Fruit fly (Drosophila melanogaster) whole organism, embryonic: ENCODE data around the gene BNIP3.

ENCODE experiments used
- Abd-B ChIP-seq: fragments of 200-800 bp; sonication (Bioruptor generic); optimal IDR thresholded peaks from 2 replicates; lab custom pipeline; 2018; ENCODE audit warnings: missing biosample characterization, mild to moderate bottlenecking, missing genetic modification characterization, moderate library complexity
- Awh ChIP-seq: fragments of 200-800 bp; sonication (Bioruptor generic); IDR thresholded peaks from 2 replicates; pipeline ENCODE4, ENCODE4 v1.3.6; 2022; ENCODE audit warnings: missing biosample characterization, missing genetic modification characterization
- CG11504 ChIP-seq: fragments of 200-800 bp; sonication (Bioruptor generic); optimal IDR thresholded peaks from 3 replicates; lab custom pipeline; 2019; ENCODE audit warnings: missing biosample characterization, mild to moderate bottlenecking, missing genetic modification characterization, moderate library complexity
- CG13424 ChIP-seq: fragments of 200-800 bp; sonication (Bioruptor generic); optimal IDR thresholded peaks from 2 replicates; lab custom pipeline; 2019; ENCODE audit warnings: missing biosample characterization, mild to moderate bottlenecking, missing genetic modification characterization, moderate library complexity
- CG15011 ChIP-seq: fragments of 200-800 bp; sonication (Bioruptor generic); optimal IDR thresholded peaks from 3 replicates; lab custom pipeline; 2018; ENCODE audit warnings: missing biosample characterization, mild to moderate bottlenecking, missing genetic modification characterization
- CG1529 ChIP-seq: fragments of 200-800 bp; sonication (Bioruptor generic); optimal IDR thresholded peaks from 3 replicates; lab custom pipeline; 2018; ENCODE audit warnings: missing biosample characterization, missing genetic modification characterization
- CG17328 ChIP-seq: fragments of 200-800 bp; sonication (Bioruptor generic); IDR thresholded peaks from 2 replicates; pipeline ENCODE4 v1.3.6; 2022; ENCODE audit warnings: missing biosample characterization, missing genetic modification characterization
- CG17612 ChIP-seq: fragments of 200-800 bp; sonication (Bioruptor generic); IDR thresholded peaks from 2 replicates; pipeline ENCODE4 v1.3.6; 2022; ENCODE audit warnings: missing biosample characterization, missing genetic modification characterization
- CG2129 ChIP-seq: fragments of 200-800 bp; sonication (Bioruptor generic); IDR thresholded peaks from 2 replicates; pipeline ENCODE4 v1.3.6; 2022; ENCODE audit warnings: missing biosample characterization, missing genetic modification characterization; ENCODE audit not compliant: partially characterized antibody
- CG34422 ChIP-seq: fragments of 200-800 bp; sonication (Bioruptor generic); IDR thresholded peaks from 3 replicates; pipeline ENCODE4 v1.3.6; 2022; ENCODE audit warnings: missing biosample characterization, missing genetic modification characterization
- CG4730 ChIP-seq: fragments of 200-800 bp; sonication (Bioruptor generic); IDR thresholded peaks from 2 replicates; pipeline ENCODE4 v1.3.6; 2022; ENCODE audit warnings: missing biosample characterization, missing genetic modification characterization
- CG5245 ChIP-seq: fragments of 200-800 bp; sonication (Bioruptor generic); optimal IDR thresholded peaks from 3 replicates; lab custom pipeline; 2016; ENCODE audit warnings: missing biosample characterization, missing genetic modification characterization
- CG6272 ChIP-seq: fragments of 200-800 bp; sonication (Bioruptor generic); IDR thresholded peaks from 2 replicates; pipeline ENCODE4 v1.3.6; 2022; ENCODE audit warnings: missing biosample characterization, missing genetic modification characterization
- CG6683 ChIP-seq: fragments of 200-800 bp; sonication (Bioruptor generic); optimal IDR thresholded peaks from 2 replicates; lab custom pipeline; 2017; ENCODE audit warnings: missing biosample characterization, mild to moderate bottlenecking, missing genetic modification characterization, missing genetic modification reagents
- CG7745 ChIP-seq: fragments of 200-800 bp; sonication (Bioruptor generic); optimal IDR thresholded peaks from 2 replicates; lab custom pipeline; 2018; ENCODE audit warnings: missing biosample characterization, mild to moderate bottlenecking, missing genetic modification characterization, moderate library complexity
- D ChIP-seq, 2 experiments: fragments of 200-800 bp in 1 of 2; fragments of >200 bp in 1 of 2; sonication (Bioruptor generic) in 1 of 2; optimal IDR thresholded peaks; 2 replicates in 1 of 2; 3 replicates in 1 of 2; lab custom pipeline; 2017; ENCODE audit warnings: mild to moderate bottlenecking in 1 of 2, missing biosample characterization in 1 of 2, missing genetic modification characterization in 1 of 2, missing genetic modification reagents in 1 of 2
- Deaf1 ChIP-seq: fragments of 200-800 bp; optimal IDR thresholded peaks from 3 replicates; lab custom pipeline; 2019; ENCODE audit warnings: missing biosample characterization, mild to moderate bottlenecking, missing genetic modification characterization, moderate library complexity
- Doc3 ChIP-seq: fragments of 200-800 bp; sonication (Bioruptor generic); IDR thresholded peaks from 3 replicates; pipeline ENCODE4 v1.3.6; 2022; ENCODE audit warnings: missing biosample characterization, missing genetic modification characterization; ENCODE audit not compliant: partially characterized antibody
- Fer2 ChIP-seq: fragments of 200-800 bp; sonication (Bioruptor generic); optimal IDR thresholded peaks from 2 replicates; lab custom pipeline; 2018; ENCODE audit warnings: missing biosample characterization, mild to moderate bottlenecking, missing genetic modification characterization, moderate library complexity
- H15 ChIP-seq: fragments of 200-800 bp; sonication (Bioruptor generic); IDR thresholded peaks from 3 replicates; pipeline ENCODE4 v1.3.6; 2022; ENCODE audit warnings: missing biosample characterization, missing genetic modification characterization
- Hand ChIP-seq: fragments of 200-800 bp; sonication (Bioruptor generic); optimal IDR thresholded peaks from 2 replicates; lab custom pipeline; 2017; ENCODE audit warnings: mild to moderate bottlenecking, missing biosample characterization, missing genetic modification reagents, missing genetic modification characterization
- Hsf ChIP-seq: fragments of 200-800 bp; sonication (Bioruptor generic); optimal IDR thresholded peaks from 3 replicates; lab custom pipeline; 2016; ENCODE audit warnings: missing biosample characterization, missing genetic modification characterization
- Mad ChIP-seq: fragments of 200-800 bp; sonication (Bioruptor generic); optimal IDR thresholded peaks from 2 replicates; lab custom pipeline; 2016; ENCODE audit warnings: missing biosample characterization, missing genetic modification characterization
- Max ChIP-seq: fragments of 200-800 bp; sonication (Bioruptor generic); optimal IDR thresholded peaks from 2 replicates; lab custom pipeline; 2016; ENCODE audit warnings: missing biosample characterization, mild to moderate bottlenecking, missing genetic modification characterization
- Meics ChIP-seq: fragments of 200-800 bp; sonication (Bioruptor generic); optimal IDR thresholded peaks from 2 replicates; lab custom pipeline; 2017; ENCODE audit warnings: missing biosample characterization, mild to moderate bottlenecking, missing genetic modification characterization
- Rfx ChIP-seq: fragments of 200-800 bp; sonication (Bioruptor generic); IDR thresholded peaks from 2 replicates; pipeline ENCODE4 v1.3.6; 2022; ENCODE audit warnings: missing biosample characterization, missing genetic modification characterization
- Rx ChIP-seq: fragments of 200-800 bp; sonication (Bioruptor generic); IDR thresholded peaks from 2 replicates; pipeline ENCODE4 v1.3.6; 2022; ENCODE audit warnings: missing biosample characterization, missing genetic modification characterization
- ap ChIP-seq: fragments of 200-800 bp; sonication (Bioruptor generic); IDR thresholded peaks from 2 replicates; pipeline ENCODE4 v1.3.6; 2022; ENCODE audit warnings: missing biosample characterization, missing genetic modification characterization
- bab2 ChIP-seq: fragments of 200-800 bp; sonication (Bioruptor generic); optimal IDR thresholded peaks from 2 replicates; lab custom pipeline; 2016; ENCODE audit warnings: missing biosample characterization, missing genetic modification characterization
- bbx ChIP-seq: fragments of 200-800 bp; sonication (Bioruptor generic); IDR thresholded peaks from 2 replicates; pipeline ENCODE4 v1.3.6; 2022; ENCODE audit warnings: missing biosample characterization, missing genetic modification characterization; ENCODE audit not compliant: partially characterized antibody
- chm ChIP-seq: fragments of 200-800 bp; sonication (Bioruptor generic); IDR thresholded peaks from 2 replicates; pipeline ENCODE4 v1.3.6; 2022; ENCODE audit warnings: missing biosample characterization, missing genetic modification characterization
- ci ChIP-seq: fragments of 200-800 bp; sonication (Bioruptor generic); IDR thresholded peaks from 3 replicates; pipeline ENCODE4 v1.3.6; 2022; ENCODE audit warnings: missing biosample characterization, missing genetic modification characterization
- corto ChIP-seq: fragments of 200-800 bp; sonication (Bioruptor generic); optimal IDR thresholded peaks from 2 replicates; lab custom pipeline; 2016; ENCODE audit warnings: missing biosample characterization, mild to moderate bottlenecking, missing genetic modification characterization, moderate library complexity
- fd3F ChIP-seq: fragments of 200-800 bp; sonication (Bioruptor generic); optimal IDR thresholded peaks from 2 replicates; lab custom pipeline; 2018; ENCODE audit warnings: missing biosample characterization, mild to moderate bottlenecking, missing genetic modification characterization, moderate library complexity
- grau ChIP-seq: fragments of 200-800 bp; optimal IDR thresholded peaks from 3 replicates; lab custom pipeline; 2019; ENCODE audit warnings: missing biosample characterization, mild to moderate bottlenecking, missing genetic modification characterization, moderate library complexity
- grn ChIP-seq: fragments of 200-800 bp; sonication (Bioruptor generic); optimal IDR thresholded peaks from 3 replicates; lab custom pipeline; 2017; ENCODE audit warnings: missing biosample characterization, missing genetic modification characterization
- gro ChIP-seq: fragments of 200-800 bp; sonication (Bioruptor generic); optimal IDR thresholded peaks from 2 replicates; lab custom pipeline; 2016; ENCODE audit warnings: missing biosample characterization, missing genetic modification characterization
- gsb ChIP-seq: fragments of 200-800 bp; sonication (Bioruptor generic); IDR thresholded peaks from 2 replicates; pipeline ENCODE4 v1.3.6; 2022; ENCODE audit warnings: missing biosample characterization, missing genetic modification characterization
- insv ChIP-seq, 2 experiments: fragments of 200-800 bp; sonication (Bioruptor generic); optimal IDR thresholded peaks; 3 replicates each; lab custom pipeline; 2016 to 2018; ENCODE audit warnings: missing biosample characterization in 2 of 2, missing genetic modification characterization in 2 of 2
- lab ChIP-seq: fragments of 200-800 bp; sonication (Bioruptor generic); optimal IDR thresholded peaks from 3 replicates; lab custom pipeline; 2017; ENCODE audit warnings: missing biosample characterization, missing genetic modification characterization, mild to moderate bottlenecking, moderate library complexity, missing genetic modification reagents
- onecut ChIP-seq: fragments of 200-800 bp; sonication (Bioruptor generic); IDR thresholded peaks from 2 replicates; pipeline ENCODE4 v1.3.6; 2022; ENCODE audit warnings: missing biosample characterization, missing genetic modification characterization
- pan ChIP-seq, 4 experiments: fragments of >200 bp in 3 of 4; fragments of 200-800 bp in 1 of 4; sonication (Bioruptor generic) in 1 of 4; optimal IDR thresholded peaks in 3 of 4; IDR thresholded peaks in 1 of 4; 2 replicates each; pipeline versions ENCODE4 v1.3.6 to Lab custom; 2017 to 2022; ENCODE audit warnings: missing biosample characterization in 2 of 4, missing genetic modification characterization in 2 of 4, mixed read lengths in 1 of 4
- ro ChIP-seq: fragments of 200-800 bp; sonication (Bioruptor generic); IDR thresholded peaks from 2 replicates; pipeline ENCODE4 v1.3.6; 2022; ENCODE audit warnings: missing biosample characterization, missing genetic modification characterization
- sc ChIP-seq, 3 experiments: fragments of >200 bp in 2 of 3; fragments of 200-800 bp in 1 of 3; sonication (Bioruptor generic) in 1 of 3; optimal IDR thresholded peaks; 2 replicates in 2 of 3; 3 replicates in 1 of 3; lab custom pipeline; 2017; ENCODE audit warnings: mild to moderate bottlenecking in 1 of 3, missing biosample characterization in 1 of 3, missing genetic modification characterization in 1 of 3, missing genetic modification reagents in 1 of 3
- ttk ChIP-seq: fragments of 200-800 bp; sonication (Bioruptor generic); IDR thresholded peaks from 2 replicates; pipeline ENCODE4 v2.1.2; 2022; ENCODE audit warnings: missing biosample characterization, missing genetic modification characterization
- tup ChIP-seq: fragments of 200-800 bp; sonication (Bioruptor generic); optimal IDR thresholded peaks from 2 replicates; lab custom pipeline; 2016; ENCODE audit warnings: missing biosample characterization, mild to moderate bottlenecking, missing genetic modification characterization, moderate library complexity
- twi ChIP-seq: fragments of 200-800 bp; optimal IDR thresholded peaks from 2 replicates; lab custom pipeline; 2019; ENCODE audit warnings: missing biosample characterization, mild to moderate bottlenecking, missing genetic modification characterization, moderate library complexity
- wdn ChIP-seq: fragments of 200-800 bp; sonication (Bioruptor generic); IDR thresholded peaks from 2 replicates; pipeline ENCODE4 v1.3.6; 2022; ENCODE audit warnings: missing biosample characterization, missing genetic modification characterization

Gene BNIP3

dm6 chr3L:20526196-20526740, 7.1 kb upstream of the BNIP3 start, which contains the start of gene Nubp2 (continued):
- peak; percentile 83 for TF ChIP-seq Hand
- peak; percentile 95 for TF ChIP-seq CG11504 (tag; lab: Kevin White, UChicago)
- TF ChIP-seq grau (tag; lab: Kevin White, UChicago): peak; percentile 96
- peak; percentile 82 for TF ChIP-seq ap
- TF ChIP-seq Hsf (GFP tag; lab: Kevin White, UChicago): peak; percentile 98
- peak; percentile 92 for TF ChIP-seq CG6272 (GFP tag; lab: Robert Waterston, UW)
- peak; percentile 90 for TF ChIP-seq CG4730
- peak; percentile 91 for TF ChIP-seq gro (GFP tag; lab: Kevin White, UChicago)
- peak; percentile 91 for TF ChIP-seq CG34422
- TF ChIP-seq Deaf1: peak; percentile 77
- TF ChIP-seq ci: peak; percentile 87
- TF ChIP-seq twi (tag; lab: Kevin White, UChicago): peak; percentile 94
- peak; percentile 84 for TF ChIP-seq Rx
- TF ChIP-seq bbx (GFP tag; lab: Robert Waterston, UW): no peak
- TF ChIP-seq grn (GFP tag; lab: Kevin White, UChicago): peak; percentile 83
- peak; percentile 95 for TF ChIP-seq fd3F (GFP tag; lab: Kevin White, UChicago)
- TF ChIP-seq Awh (GFP tag; lab: Robert Waterston, UW): peak; percentile 75
- TF ChIP-seq lab (GFP tag; lab: Kevin White, UChicago): peak; percentile 96
- TF ChIP-seq CG5245 (GFP tag; lab: Kevin White, UChicago): peak; percentile 91
- no peak for TF ChIP-seq CG2129 (GFP tag; lab: Robert Waterston, UW)
- peak; percentile 95 for TF ChIP-seq Rfx (GFP tag; lab: Robert Waterston, UW)
- peak; percentile 81 for TF ChIP-seq CG6683 (GFP tag; lab: Kevin White, UChicago)
- peak; percentile 85 for TF ChIP-seq wdn (GFP tag; lab: Robert Waterston, UW)
- TF ChIP-seq Fer2 (tag; lab: Kevin White, UChicago): peak; percentile 94
- peak; percentile 92 for TF ChIP-seq CG15011
- TF ChIP-seq CG17328 (GFP tag; lab: Robert Waterston, UW): peak; percentile 81
- peak; percentile 84 for TF ChIP-seq chm (GFP tag; lab: Robert Waterston, UW)
- no peak for TF ChIP-seq CG7745 (tag; lab: Kevin White, UChicago)
- peak; percentile 98 for TF ChIP-seq Abd-B
- no peak for TF ChIP-seq D (optimal IDR thresholded peaks at IDR 0.05; lab: Kevin White, UChicago)
- TF ChIP-seq D (GFP tag; optimal IDR thresholded peaks at IDR 0.05; lab: Kevin White, UChicago): peak; percentile 94
- peak; percentile 78 for TF ChIP-seq onecut (GFP tag; lab: Robert Waterston, UW)
- peak; percentile 86 for TF ChIP-seq gsb (GFP tag; lab: Robert Waterston, UW)
- TF ChIP-seq ttk (GFP tag; lab: Robert Waterston, UW): peak; percentile 89
- TF ChIP-seq Max (GFP tag; lab: Kevin White, UChicago): peak; percentile 96
- no peak for TF ChIP-seq pan (optimal IDR thresholded peaks at IDR 0.05; lab: Kevin White, UChicago)
- TF ChIP-seq pan (GFP tag; optimal IDR thresholded peaks at IDR 0.05 in 1 of 2, IDR thresholded peaks at IDR 0.05 in 1 of 2): peak in 1 of 2 experiments; percentile 90
- TF ChIP-seq tup (GFP tag; lab: Kevin White, UChicago): peak; percentile 87
- TF ChIP-seq CG13424: peak; percentile 98
- TF ChIP-seq CG17612 (GFP tag; lab: Robert Waterston, UW): peak; percentile 84
- no peak for TF ChIP-seq sc (optimal IDR thresholded peaks at IDR 0.05; lab: Kevin White, UChicago)
- TF ChIP-seq sc (GFP tag; optimal IDR thresholded peaks at IDR 0.05; lab: Kevin White, UChicago): peak; percentile 90
- peak in 1 of 2 experiments; percentile 88 for TF ChIP-seq insv (GFP tag; optimal IDR thresholded peaks at IDR 0.05; lab: Kevin White, UChicago)
- peak; percentile 95 for TF ChIP-seq Mad (GFP tag; lab: Kevin White, UChicago)
- no peak for TF ChIP-seq Doc3 (GFP tag; lab: Robert Waterston, UW)
- TF ChIP-seq Meics: peak; percentile 96
- TF ChIP-seq corto (GFP tag; lab: Kevin White, UChicago): peak; percentile 74
- peak; percentile 89 for TF ChIP-seq CG1529 (GFP tag; lab: Kevin White, UChicago)
- peak; percentile 91 for TF ChIP-seq H15 (GFP tag; lab: Robert Waterston, UW)
- TF ChIP-seq bab2: peak; percentile 94
- TF ChIP-seq ro (GFP tag; lab: Robert Waterston, UW): peak; percentile 79
